Worm (Caenorhabditis elegans) whole organism, mixed stage, embryonic: ENCODE data around the gene ZK1320.9.

Source experiments
- blmp-1 ChIP-seq: fragments of 150-350 bp; optimal IDR thresholded peaks from 2 replicates; lab custom pipeline; 2014; ENCODE audit warnings: missing biosample characterization, missing genetic modification characterization
- ces-1 ChIP-seq: fragments of 150-350 bp; optimal IDR thresholded peaks from 2 replicates; lab custom pipeline; 2014; ENCODE audit warnings: missing biosample characterization, missing genetic modification reagents, missing genetic modification characterization
- drap-1 ChIP-seq: fragments of 200-800 bp; sonication (Bioruptor generic); optimal IDR thresholded peaks from 3 replicates; lab custom pipeline; 2018; ENCODE audit warnings: mild to moderate bottlenecking, missing genetic modification characterization, missing compliant biosample characterization
- elt-3 ChIP-seq: fragments of 150-350 bp; optimal IDR thresholded peaks from 2 replicates; lab custom pipeline; 2014; ENCODE audit warnings: missing biosample characterization, missing genetic modification characterization
- ham-2 ChIP-seq: fragments of 200-800 bp; sonication (Bioruptor generic); optimal IDR thresholded peaks from 2 replicates; lab custom pipeline; 2018; ENCODE audit warnings: mild to moderate bottlenecking, missing genetic modification characterization, missing compliant biosample characterization
- lsy-2 ChIP-seq: fragments of 150-350 bp; optimal IDR thresholded peaks from 2 replicates; lab custom pipeline; 2014; ENCODE audit warnings: missing biosample characterization, missing genetic modification characterization
- nhr-237 ChIP-seq: fragments of 150-350 bp; optimal IDR thresholded peaks from 2 replicates; lab custom pipeline; 2014; ENCODE audit warnings: missing biosample characterization, missing genetic modification characterization
- nhr-28 ChIP-seq: fragments of 150-350 bp; optimal IDR thresholded peaks from 2 replicates; lab custom pipeline; 2014; ENCODE audit warnings: missing biosample characterization, missing genetic modification characterization
- nhr-76 ChIP-seq: sonication (generic microtip); optimal IDR thresholded peaks from 2 replicates; lab custom pipeline; 2017; ENCODE audit warnings: missing biosample characterization, missing genetic modification characterization
- pha-4 ChIP-seq: fragments of 150-350 bp; optimal IDR thresholded peaks from 2 replicates; lab custom pipeline; 2018; ENCODE audit warnings: missing biosample characterization, missing genetic modification reagents, missing genetic modification characterization
- snpc-4 ChIP-seq: fragments of 150-350 bp; optimal IDR thresholded peaks from 2 replicates; lab custom pipeline; 2014; ENCODE audit warnings: missing biosample characterization, missing genetic modification characterization
- unc-39 ChIP-seq: fragments of 150-350 bp; optimal IDR thresholded peaks from 2 replicates; lab custom pipeline; 2014; ENCODE audit warnings: missing biosample characterization, missing genetic modification characterization
- unc-62 ChIP-seq: fragments of 150-350 bp; optimal IDR thresholded peaks from 2 replicates; lab custom pipeline; 2014; ENCODE audit warnings: missing biosample characterization, missing genetic modification reagents, missing genetic modification characterization
- ztf-11 ChIP-seq: fragments of 150-350 bp; optimal IDR thresholded peaks from 2 replicates; lab custom pipeline; 2014; ENCODE audit warnings: missing biosample characterization, missing genetic modification characterization

- TF ChIP-seq pha-4 (no peak), nhr-237 (no peak), ztf-11 (no peak), nhr-28 (tag; lab: Kevin White, UChicago) (no peak), ham-2 (no peak), snpc-4 (tag; lab: Kevin White, UChicago) (no peak), drap-1 (GFP tag; lab: Kevin White, UChicago) (no peak), blmp-1 (tag; lab: Kevin White, UChicago) (no peak), nhr-76 (tag; lab: Kevin White, UChicago) (no peak), ces-1 (GFP tag; lab: Kevin White, UChicago) (no peak), unc-39 (tag; lab: Kevin White, UChicago) (no peak), elt-3 (tag; lab: Kevin White, UChicago) (no peak), lsy-2 (no peak), unc-62 (GFP tag; lab: Kevin White, UChicago) (no peak)
Measured at ce11 chrII:9665577-9665976, 20.9 kb downstream of the ZK1320.9 start, which contains the start of gene ZK1320.5.
